Fruit fly (Drosophila melanogaster) whole organism, prepupa: ENCODE measurements around the gene CG14074.

Experiments used
- CG10631 ChIP-seq: fragments of 200-800 bp; sonication (Bioruptor generic); optimal IDR thresholded peaks from 2 replicates; lab custom pipeline; 2016; ENCODE audit warnings: missing biosample characterization, missing genetic modification characterization
- CG8319 ChIP-seq: fragments of 200-800 bp; sonication (Bioruptor generic); optimal IDR thresholded peaks from 3 replicates; lab custom pipeline; 2016; ENCODE audit warnings: missing biosample characterization, missing genetic modification characterization
- CG8632 ChIP-seq: fragments of 200-800 bp; sonication (Bioruptor generic); optimal IDR thresholded peaks from 3 replicates; lab custom pipeline; 2016; ENCODE audit warnings: missing biosample characterization, missing genetic modification characterization
- CG9139 ChIP-seq: fragments of 200-800 bp; sonication (Bioruptor generic); optimal IDR thresholded peaks from 3 replicates; lab custom pipeline; 2017; ENCODE audit warnings: missing biosample characterization, mild to moderate bottlenecking, missing genetic modification characterization
- Eip93F ChIP-seq: fragments of 200-800 bp; sonication (Bioruptor generic); optimal IDR thresholded peaks from 2 replicates; lab custom pipeline; 2016; ENCODE audit warnings: missing biosample characterization, mild to moderate bottlenecking, missing genetic modification characterization
- Gug ChIP-seq: fragments of 200-800 bp; sonication (Bioruptor generic); IDR thresholded peaks from 2 replicates; pipeline ENCODE4 v1.3.6; 2022; ENCODE audit warnings: missing biosample characterization, missing genetic modification characterization
- Hr38 ChIP-seq: sonication (Bioruptor generic); optimal IDR thresholded peaks from 2 replicates; lab custom pipeline; 2016; ENCODE audit warnings: missing biosample characterization, missing genetic modification characterization
- Hr4 ChIP-seq: fragments of 200-800 bp; sonication (Bioruptor generic); optimal IDR thresholded peaks from 3 replicates; lab custom pipeline; 2016; ENCODE audit warnings: missing biosample characterization, missing genetic modification characterization
- Met ChIP-seq: fragments of 200-800 bp; sonication (Bioruptor generic); optimal IDR thresholded peaks from 3 replicates; lab custom pipeline; 2016; ENCODE audit warnings: missing biosample characterization, missing genetic modification characterization
- Sox15 ChIP-seq: fragments of 200-800 bp; sonication (Bioruptor generic); optimal IDR thresholded peaks from 3 replicates; lab custom pipeline; 2016; ENCODE audit warnings: missing biosample characterization, missing genetic modification characterization
- spab ChIP-seq: fragments of 200-800 bp; sonication (Bioruptor generic); optimal IDR thresholded peaks from 2 replicates; lab custom pipeline; 2017; ENCODE audit warnings: missing biosample characterization, mild to moderate bottlenecking, missing genetic modification characterization, missing genetic modification reagents
- svp ChIP-seq: fragments of 200-800 bp; sonication (Bioruptor generic); peaks from one replicate; lab custom pipeline; 2016; ENCODE audit warnings: missing biosample characterization, missing genetic modification characterization

DNA sequence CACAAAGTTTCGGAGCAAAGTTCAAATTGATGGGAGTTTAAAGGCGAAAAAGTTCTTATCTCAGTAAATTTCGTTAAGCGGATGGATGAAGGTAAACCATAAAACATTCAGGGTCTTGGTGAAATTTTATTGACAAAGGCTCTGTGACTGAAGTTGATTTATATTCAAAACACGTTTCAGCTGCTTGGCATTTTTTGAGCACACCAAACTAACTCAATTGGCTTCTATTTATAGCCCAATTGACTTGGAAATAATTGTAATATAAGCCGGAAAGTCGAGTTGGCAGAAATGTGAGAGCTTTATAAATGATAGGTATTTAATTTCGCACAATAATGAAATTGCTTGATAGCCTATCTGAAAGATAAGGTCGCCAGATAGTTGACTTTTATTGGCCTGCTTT lies 49.3 kb upstream of the CG14074 start:
- TF ChIP-seq CG10631, result no peak
- no peak for TF ChIP-seq Gug (GFP tag; lab: Robert Waterston, UW)
- no peak for TF ChIP-seq Eip93F (GFP tag; lab: Kevin White, UChicago)
- no peak for TF ChIP-seq CG9139
- TF ChIP-seq Hr4 (GFP tag; lab: Kevin White, UChicago), result no peak
- no peak for TF ChIP-seq spab (GFP tag; lab: Kevin White, UChicago)
- no peak for TF ChIP-seq CG8319 (GFP tag; lab: Kevin White, UChicago)
- no peak for TF ChIP-seq Met (GFP tag; lab: Kevin White, UChicago)
- no peak for TF ChIP-seq svp (GFP tag; lab: Kevin White, UChicago)
- no peak for TF ChIP-seq Hr38 (GFP tag; lab: Kevin White, UChicago)
- no peak for TF ChIP-seq Sox15 (GFP tag; lab: Kevin White, UChicago)
- no peak for TF ChIP-seq CG8632 (GFP tag; lab: Kevin White, UChicago)
